Worm (Caenorhabditis elegans) whole organism, young adult: Measurements from ENCODE around the gene C16C10.8.

Source experiments
- D2030.7 ChIP-seq: fragments of 200-800 bp; sonication (Bioruptor generic); IDR thresholded peaks from 2 replicates; pipeline ENCODE4 v1.3.6; 2022; ENCODE audit warnings: missing genetic modification reagents, missing genetic modification characterization, missing compliant biosample characterization
- F33H1.4 ChIP-seq: fragments of 200-800 bp; sonication (Bioruptor generic); IDR thresholded peaks from 2 replicates; pipeline ENCODE4 v1.3.6; 2022; ENCODE audit warnings: missing genetic modification reagents, missing genetic modification characterization, missing compliant biosample characterization
- F49E8.2 ChIP-seq: sonication (generic microtip); optimal IDR thresholded peaks from 3 replicates; lab custom pipeline; 2017; ENCODE audit warnings: missing genetic modification characterization, mild to moderate bottlenecking, missing compliant biosample characterization, antibody characterized with exemption, moderate library complexity; ENCODE audit not compliant: insufficient read depth
- T07F8.4 ChIP-seq: sonication (generic microtip); optimal IDR thresholded peaks from 2 replicates; lab custom pipeline; 2016; ENCODE audit warnings: mild to moderate bottlenecking, missing genetic modification characterization, moderate library complexity, missing compliant biosample characterization
- T26A5.8 ChIP-seq: sonication (generic microtip); optimal IDR thresholded peaks from 2 replicates; lab custom pipeline; 2016; ENCODE audit warnings: missing genetic modification characterization, missing compliant biosample characterization
- Y53G8AR.9 ChIP-seq: fragments of 200-800 bp; sonication (Bioruptor generic); conservative IDR thresholded peaks from 2 replicates; pipeline ENCODE4 v1.3.6; 2022; ENCODE audit warnings: missing genetic modification reagents, missing genetic modification characterization, missing compliant biosample characterization
- Y79H2A.3 ChIP-seq: fragments of 200-800 bp; sonication (Bioruptor generic); conservative IDR thresholded peaks from 2 replicates; pipeline ENCODE4 v1.3.6; 2022; ENCODE audit warnings: missing genetic modification reagents, missing genetic modification characterization, missing compliant biosample characterization
- ZK185.1 ChIP-seq: sonication (generic microtip); optimal IDR thresholded peaks from 2 replicates; lab custom pipeline; 2016; ENCODE audit warnings: mild to moderate bottlenecking, missing genetic modification characterization, missing compliant biosample characterization; ENCODE audit not compliant: poor library complexity, severe bottlenecking
- ama-1 ChIP-seq, 3 experiments: fragments of 150-350 bp in 1 of 3; sonication (generic microtip) in 2 of 3; optimal IDR thresholded peaks; 2 replicates each; lab custom pipeline; 2014 to 2018; ENCODE audit warnings: missing biosample characterization in 2 of 3, missing genetic modification characterization in 2 of 3, missing genetic modification reagents in 2 of 3
- atf-7 ChIP-seq: sonication (generic microtip); optimal IDR thresholded peaks from 2 replicates; lab custom pipeline; 2017; ENCODE audit warnings: mild to moderate bottlenecking, missing genetic modification characterization, missing compliant biosample characterization
- attf-5 ChIP-seq: fragments of 200-800 bp; sonication (Bioruptor generic); optimal IDR thresholded peaks from 2 replicates; lab custom pipeline; 2018; ENCODE audit warnings: mild to moderate bottlenecking, missing genetic modification characterization, missing compliant biosample characterization
- cebp-1 ChIP-seq, 2 experiments: fragments of 200-800 bp in 1 of 2; sonication (Bioruptor generic) in 1 of 2; sonication (generic microtip) in 1 of 2; IDR thresholded peaks in 1 of 2; optimal IDR thresholded peaks in 1 of 2; 2 replicates each; pipeline versions ENCODE4 v1.3.6 to Lab custom; 2017 to 2022; ENCODE audit warnings: missing compliant biosample characterization in 2 of 2, missing genetic modification characterization in 2 of 2, mild to moderate bottlenecking in 1 of 2, missing genetic modification reagents in 1 of 2, moderate library complexity in 1 of 2
- ceh-79 ChIP-seq: sonication (generic microtip); optimal IDR thresholded peaks from 2 replicates; lab custom pipeline; 2017; ENCODE audit warnings: mild to moderate bottlenecking, missing genetic modification characterization, missing compliant biosample characterization
- chd-7 ChIP-seq: sonication (generic microtip); optimal IDR thresholded peaks from 2 replicates; lab custom pipeline; 2016; ENCODE audit warnings: mild to moderate bottlenecking, missing genetic modification characterization, moderate library complexity, missing compliant biosample characterization
- fkh-3 ChIP-seq: sonication (generic microtip); optimal IDR thresholded peaks from 2 replicates; lab custom pipeline; 2016; ENCODE audit warnings: mild to moderate bottlenecking, missing genetic modification characterization, missing compliant biosample characterization
- him-1 ChIP-seq: sonication (generic microtip); optimal IDR thresholded peaks from 2 replicates; lab custom pipeline; 2016; ENCODE audit warnings: missing genotype, missing genetic modification reagents, missing genetic modification characterization, missing compliant biosample characterization
- hmg-1.2 ChIP-seq: fragments of 200-800 bp; sonication (Bioruptor generic); IDR thresholded peaks from 2 replicates; pipeline ENCODE4 v1.3.6; 2022; ENCODE audit warnings: missing genetic modification reagents, missing genetic modification characterization, missing compliant biosample characterization
- lag-1 ChIP-seq: fragments of 200-800 bp; sonication (Bioruptor generic); IDR thresholded peaks from 2 replicates; pipeline ENCODE4 v1.3.6; 2022; ENCODE audit warnings: missing genetic modification reagents, missing genetic modification characterization, missing compliant biosample characterization
- let-526 ChIP-seq: fragments of 200-800 bp; sonication (Bioruptor generic); IDR thresholded peaks from 2 replicates; pipeline ENCODE4 v1.3.6; 2022; ENCODE audit warnings: missing genetic modification reagents, missing genetic modification characterization, missing compliant biosample characterization
- lsl-1 ChIP-seq: fragments of 200-800 bp; sonication (Bioruptor generic); optimal IDR thresholded peaks from 2 replicates; lab custom pipeline; 2018; ENCODE audit warnings: mild to moderate bottlenecking, missing genetic modification characterization, moderate library complexity, missing compliant biosample characterization
- nfya-1 ChIP-seq: sonication (generic microtip); optimal IDR thresholded peaks from 2 replicates; lab custom pipeline; 2017; ENCODE audit warnings: antibody characterized with exemption, missing compliant biosample characterization, missing genetic modification characterization, borderline replicate concordance; ENCODE audit not compliant: insufficient read depth
- nfyb-1 ChIP-seq: fragments of 200-800 bp; sonication (Bioruptor generic); IDR thresholded peaks from 2 replicates; pipeline ENCODE4 v1.3.6; 2022; ENCODE audit warnings: missing genetic modification reagents, missing genetic modification characterization, missing compliant biosample characterization
- nhr-120 ChIP-seq: fragments of 200-800 bp; sonication (Bioruptor generic); IDR thresholded peaks from 2 replicates; pipeline ENCODE4 v1.3.6; 2022; ENCODE audit warnings: missing genetic modification characterization, missing compliant biosample characterization
- nhr-80 ChIP-seq: sonication (generic microtip); optimal IDR thresholded peaks from 2 replicates; lab custom pipeline; 2016; ENCODE audit warnings: missing genetic modification characterization, missing compliant biosample characterization
- pbrm-1 ChIP-seq: fragments of 200-800 bp; sonication (Bioruptor generic); IDR thresholded peaks from 2 replicates; pipeline ENCODE4 v1.3.6; 2022; ENCODE audit warnings: missing genetic modification reagents, missing genetic modification characterization, missing compliant biosample characterization
- rcor-1 ChIP-seq: fragments of 200-800 bp; sonication (Bioruptor generic); IDR thresholded peaks from 2 replicates; pipeline ENCODE4 v1.3.6; 2022; ENCODE audit warnings: missing genetic modification reagents, missing genetic modification characterization, missing compliant biosample characterization
- rec-8 ChIP-seq, 2 experiments: sonication (generic microtip); optimal IDR thresholded peaks; 2 replicates each; lab custom pipeline; 2016; ENCODE audit warnings: mild to moderate bottlenecking in 2 of 2, missing genetic modification characterization in 2 of 2, missing genetic modification reagents in 2 of 2, missing genotype in 2 of 2, missing biosample characterization in 1 of 2, missing compliant biosample characterization in 1 of 2, moderate library complexity in 1 of 2
- sea-2 ChIP-seq: fragments of 200-800 bp; sonication (Bioruptor generic); IDR thresholded peaks from 2 replicates; pipeline ENCODE4 v1.3.6; 2022; ENCODE audit warnings: missing genetic modification characterization, missing compliant biosample characterization
- snpc-1.1 ChIP-seq: sonication (generic microtip); optimal IDR thresholded peaks from 2 replicates; lab custom pipeline; 2017; ENCODE audit warnings: missing genetic modification characterization, mild to moderate bottlenecking, missing compliant biosample characterization, antibody characterized with exemption, moderate library complexity, missing genotype, missing genetic modification reagents; ENCODE audit not compliant: insufficient read depth
- snpc-1.3 ChIP-seq: sonication (generic microtip); optimal IDR thresholded peaks from 2 replicates; lab custom pipeline; 2017; ENCODE audit warnings: missing genetic modification characterization, mild to moderate bottlenecking, missing compliant biosample characterization, antibody characterized with exemption, moderate library complexity, missing genotype, missing genetic modification reagents; ENCODE audit not compliant: insufficient read depth
- snpc-4 ChIP-seq, 5 experiments: fragments of 150-350 bp in 1 of 5; sonication (generic microtip) in 4 of 5; optimal IDR thresholded peaks; 2 replicates each; lab custom pipeline; 2014 to 2018; ENCODE audit warnings: missing genetic modification characterization in 5 of 5, missing biosample characterization in 3 of 5, antibody characterized with exemption in 2 of 5, mild to moderate bottlenecking in 2 of 5, missing compliant biosample characterization in 2 of 5, missing genotype in 2 of 5, moderate library complexity in 2 of 5, missing genetic modification reagents in 1 of 5
- somi-1 ChIP-seq: fragments of 200-800 bp; sonication (Bioruptor generic); optimal IDR thresholded peaks from 2 replicates; lab custom pipeline; 2018; ENCODE audit warnings: mild to moderate bottlenecking, missing genetic modification characterization, missing compliant biosample characterization
- tlf-1 ChIP-seq: fragments of 200-800 bp; sonication (Bioruptor generic); optimal IDR thresholded peaks from 2 replicates; lab custom pipeline; 2018; ENCODE audit warnings: mild to moderate bottlenecking, missing genetic modification characterization, missing compliant biosample characterization
- ztf-26 ChIP-seq: sonication (generic microtip); optimal IDR thresholded peaks from 2 replicates; lab custom pipeline; 2017; ENCODE audit warnings: missing genetic modification characterization, missing compliant biosample characterization
- ztf-28 ChIP-seq: fragments of 200-800 bp; sonication (Bioruptor generic); IDR thresholded peaks from 2 replicates; pipeline ENCODE4 v1.3.6; 2022; ENCODE audit warnings: missing genetic modification reagents, missing genetic modification characterization, missing compliant biosample characterization

Gene C16C10.8

ce11 chrIII:4193659-4194103, 29.7 kb upstream of the C16C10.8 start, which contains the start of gene xbp-1 (continued):
- TF ChIP-seq F33H1.4 (no peak), T07F8.4 (tag; lab: Kevin White, UChicago) (no peak), tlf-1 (peak; percentile 78), D2030.7 (GFP tag; lab: Robert Waterston, UW) (no peak), snpc-4 (GFP tag; optimal IDR thresholded peaks at IDR 0.05; lab: Kevin White, UChicago) (no peak), snpc-4 (tag; optimal IDR thresholded peaks at IDR 0.05; lab: Kevin White, UChicago) (peak; percentile 52 to 71 (median 56)), snpc-1.1 (tag; lab: Kevin White, UChicago) (no peak)

- TF ChIP-seq Y53G8AR.9 (GFP tag; lab: Robert Waterston, UW) (no peak), snpc-1.3 (tag; lab: Kevin White, UChicago) (peak; percentile 24), hmg-1.2 (peak; percentile 23; the same call in 1 of the 2 replicates), nfya-1 (tag; lab: Kevin White, UChicago) (no peak), let-526 (GFP tag; lab: Robert Waterston, UW) (no peak), lsl-1 (GFP tag; lab: Kevin White, UChicago) (peak; percentile 85), nhr-80 (tag; lab: Kevin White, UChicago) (peak; percentile 31), F33H1.4 (no peak), cebp-1 (GFP tag; IDR thresholded peaks at IDR 0.05; lab: Robert Waterston, UW) (peak; percentile 96), cebp-1 (tag; optimal IDR thresholded peaks at IDR 0.05; lab: Kevin White, UChicago) (peak; percentile 98), attf-5 (GFP tag; lab: Kevin White, UChicago) (peak; percentile 61)
Observed at ce11 chrIII:4191091-4191638, 27.2 kb upstream of the C16C10.8 start, which contains the start of gene dnj-16. dnj-16 (plus strand) TSS chrIII:4191141.

ce11 chrIII:4190241-4190640, 26.3 kb upstream of the C16C10.8 start, which contains the start of gene spp-28:
spp-28 (minus strand) TSS chrIII:4190341.
- TF ChIP-seq T26A5.8 (tag; lab: Kevin White, UChicago) = no peak
- TF ChIP-seq sea-2 = no peak
- TF ChIP-seq pbrm-1 (GFP tag; lab: Robert Waterston, UW) = no peak
- TF ChIP-seq nfyb-1 (GFP tag; lab: Robert Waterston, UW) = no peak
- TF ChIP-seq ama-1 (optimal IDR thresholded peaks at IDR 0.05; lab: Kevin White, UChicago) = no peak
- TF ChIP-seq ama-1 (GFP tag; optimal IDR thresholded peaks at IDR 0.05; lab: Kevin White, UChicago) = no peak
- TF ChIP-seq him-1 (tag; lab: Kevin White, UChicago) = no peak
- TF ChIP-seq ZK185.1 (tag; lab: Kevin White, UChicago) = no peak
- no peak for TF ChIP-seq Y79H2A.3 (GFP tag; lab: Robert Waterston, UW)

ce11 chrIII:4189602-4190001, 25.6 kb upstream of the C16C10.8 start:
- no peak for TF ChIP-seq atf-7 (tag; lab: Kevin White, UChicago)
- TF ChIP-seq ama-1 (optimal IDR thresholded peaks at IDR 0.05; lab: Kevin White, UChicago) = no peak
- TF ChIP-seq ama-1 (GFP tag; optimal IDR thresholded peaks at IDR 0.05; lab: Kevin White, UChicago) = no peak
- no peak for TF ChIP-seq ztf-28 (GFP tag; lab: Robert Waterston, UW)
- no peak for TF ChIP-seq lsl-1 (GFP tag; lab: Kevin White, UChicago)
- TF ChIP-seq tlf-1 = no peak
- no peak for TF ChIP-seq F49E8.2 (tag; lab: Kevin White, UChicago)
- no peak for TF ChIP-seq Y79H2A.3 (GFP tag; lab: Robert Waterston, UW)
- no peak for TF ChIP-seq somi-1
- no peak for TF ChIP-seq rcor-1 (GFP tag; lab: Robert Waterston, UW)
- no peak for TF ChIP-seq ztf-26
- no peak for TF ChIP-seq rec-8 (tag; optimal IDR thresholded peaks at IDR 0.05; lab: Kevin White, UChicago)
- TF ChIP-seq ceh-79 (tag; lab: Kevin White, UChicago) = no peak
- TF ChIP-seq him-1 (tag; lab: Kevin White, UChicago) = no peak
- TF ChIP-seq fkh-3 (tag; lab: Kevin White, UChicago) = no peak
- no peak for TF ChIP-seq chd-7
- no peak for TF ChIP-seq nhr-120 (GFP tag; lab: Robert Waterston, UW)
- no peak for TF ChIP-seq lag-1 (GFP tag; lab: Robert Waterston, UW)
- TF ChIP-seq, all 124 proteins: peak for 0
